Fruit fly (Drosophila melanogaster): Measurements from ENCODE around the gene Mks1.

Gene Mks1

DNA sequence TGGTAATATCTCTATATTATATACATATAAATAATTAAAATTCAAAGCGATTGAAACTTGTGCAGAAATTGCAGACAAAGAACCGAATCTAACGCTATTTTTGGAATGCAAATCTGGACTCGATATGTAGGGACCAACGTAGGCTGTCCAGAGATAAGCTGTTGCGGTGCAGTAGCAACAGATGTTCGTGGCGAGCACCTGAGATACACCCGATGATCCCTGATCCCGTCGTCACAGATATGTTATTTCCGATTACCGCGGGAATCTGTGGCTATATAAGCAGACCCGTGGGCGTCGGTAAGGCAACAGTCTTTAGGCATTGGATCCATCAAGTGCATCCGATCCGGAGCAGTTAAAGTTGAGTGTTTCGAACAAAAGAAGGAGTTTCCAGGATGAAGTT, 6.4 kb downstream of the Mks1 start, which contains the start of gene Lsp1alpha:
Lsp1alpha (plus strand) TSS at position 301 of the 400 bp plus-strand sequence.
- peak; percentile 85 for TF ChIP-seq svp (GFP tag)
- no peak for TF ChIP-seq Sox15 (GFP tag; optimal IDR thresholded peaks at IDR 0.05)
- no peak for TF ChIP-seq CG11902 (GFP tag; optimal IDR thresholded peaks at IDR 0.05)
- no peak for TF ChIP-seq vri (GFP tag; optimal IDR thresholded peaks at IDR 0.05)
- TF ChIP-seq CG6808 (GFP tag; optimal IDR thresholded peaks at IDR 0.05), result no peak

DNA sequence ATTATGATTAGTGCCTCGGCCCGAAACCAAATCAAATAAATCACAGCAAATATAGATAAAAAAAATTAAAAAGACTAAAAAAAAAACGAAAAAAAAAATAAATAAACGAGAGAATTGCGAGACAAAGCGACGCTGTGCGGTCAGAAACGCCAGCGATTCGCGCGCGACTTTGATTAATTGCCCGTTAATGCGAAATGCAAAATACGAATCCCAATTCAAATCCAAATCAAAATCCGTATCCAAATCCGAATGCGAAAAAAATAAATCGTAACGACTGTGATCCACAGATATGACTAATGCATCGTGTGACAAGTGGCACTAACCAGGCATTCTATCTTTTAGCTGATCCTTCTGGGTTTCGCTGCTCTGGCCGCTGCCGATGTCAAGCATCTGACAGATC, 8.9 kb downstream of the Mks1 start:
- no peak for TF ChIP-seq Hr38 (GFP tag; optimal IDR thresholded peaks at IDR 0.05)
- TF ChIP-seq pdm3 (GFP tag; optimal IDR thresholded peaks at IDR 0.05), result no peak
- TF ChIP-seq Hr4 (GFP tag; optimal IDR thresholded peaks at IDR 0.05), result no peak

DNA sequence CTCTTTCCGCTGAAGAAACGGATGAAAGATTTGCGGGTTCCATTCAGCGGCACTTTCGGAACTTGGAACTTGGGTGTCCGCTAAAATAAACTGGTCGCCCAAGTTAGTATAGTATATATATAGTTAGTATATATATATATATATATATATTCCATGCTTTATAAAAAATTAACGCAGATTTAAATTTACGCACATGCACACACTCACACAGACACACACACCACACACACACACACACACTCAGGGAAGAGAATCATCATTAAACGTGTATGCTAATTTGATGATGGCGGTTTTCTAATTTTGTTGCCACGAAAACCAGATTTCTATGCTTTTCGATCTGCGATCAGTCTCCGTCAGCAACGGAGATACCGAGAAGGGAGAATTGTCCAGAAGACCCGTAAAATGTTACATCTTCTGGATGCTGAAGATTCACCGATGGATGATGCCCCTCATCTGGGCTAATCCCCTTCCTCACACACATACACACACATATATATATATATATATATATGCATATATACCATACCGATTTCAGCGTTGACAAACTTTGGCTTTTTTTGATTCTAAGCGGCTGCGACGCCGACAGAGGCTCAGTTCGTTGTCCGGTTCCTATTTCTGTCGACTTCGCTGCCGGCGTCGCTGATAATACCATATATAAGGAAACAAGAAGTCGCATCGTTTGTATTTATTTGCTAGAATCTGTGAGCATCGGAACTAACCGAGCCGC, 9.9 kb downstream of the Mks1 start, which contains the start of gene Cpr11A:
Cpr11A (plus strand) TSS at position 677 of the 727 bp plus-strand sequence.
- TF ChIP-seq fkh (GFP tag; optimal IDR thresholded peaks at IDR 0.05) (no peak), pdm3 (GFP tag; optimal IDR thresholded peaks at IDR 0.05) (no peak), fd85E (GFP tag; optimal IDR thresholded peaks at IDR 0.05) (no peak), CG16779 (tag; optimal IDR thresholded peaks at IDR 0.05) (no peak), CG15336 (GFP tag; IDR thresholded peaks at IDR 0.05) (no peak), Eip78C (GFP tag) (no peak), CG10669 (GFP tag; optimal IDR thresholded peaks at IDR 0.05) (no peak), ss (GFP tag; optimal IDR thresholded peaks at IDR 0.05) (no peak), CG8319 (GFP tag; optimal IDR thresholded peaks at IDR 0.05) (no peak), topi (GFP tag; optimal IDR thresholded peaks at IDR 0.05) (no peak), svp (GFP tag) (no peak), Ets96B (tag; optimal IDR thresholded peaks at IDR 0.05) (no peak)

DNA sequence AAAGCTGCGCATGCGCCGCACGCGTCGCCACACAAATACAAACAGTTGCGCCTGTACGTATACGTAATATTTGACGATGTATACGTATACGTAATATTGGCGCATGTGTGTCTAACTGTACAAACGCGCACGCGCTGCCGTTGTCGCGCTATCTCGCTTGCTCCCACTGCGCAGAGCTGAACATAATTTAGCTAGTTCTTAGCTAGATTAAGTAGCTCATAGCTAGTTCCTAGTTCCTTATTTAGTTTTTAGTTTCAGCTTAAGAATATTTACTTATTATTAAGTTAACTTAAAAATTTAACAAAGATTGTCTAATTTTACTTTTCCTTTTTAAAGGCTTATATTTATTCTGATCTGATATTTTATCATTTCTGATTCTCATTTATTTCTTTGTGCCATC, 16.1 kb downstream of the Mks1 start:
- no peak for TF ChIP-seq Hr4 (GFP tag; optimal IDR thresholded peaks at IDR 0.05)
- TF ChIP-seq Gug (GFP tag; IDR thresholded peaks at IDR 0.05), result no peak
- no peak for TF ChIP-seq Eip75B (GFP tag; optimal IDR thresholded peaks at IDR 0.05)
- no peak for TF ChIP-seq achi (GFP tag; optimal IDR thresholded peaks at IDR 0.05)
- TF ChIP-seq CG3032 (tag; optimal IDR thresholded peaks at IDR 0.05), result no peak
- no peak for TF ChIP-seq dsx (GFP tag; optimal IDR thresholded peaks at IDR 0.05; ENCODE audit: poor library complexity, severe bottlenecking)
- no peak for TF ChIP-seq CG11762 (GFP tag; optimal IDR thresholded peaks at IDR 0.05; ENCODE audit: insufficient read depth)
- no peak for TF ChIP-seq CG10669 (GFP tag; optimal IDR thresholded peaks at IDR 0.05)
- no peak for TF ChIP-seq CG7368 (GFP tag; optimal IDR thresholded peaks at IDR 0.05)
- 0 out of 2 replicates have a peak, but pooled peaks have one; percentile 26 for TF ChIP-seq CG15336 (GFP tag; IDR thresholded peaks at IDR 0.05)
- peak; percentile 74 for TF ChIP-seq fkh (GFP tag; optimal IDR thresholded peaks at IDR 0.05)

DNA sequence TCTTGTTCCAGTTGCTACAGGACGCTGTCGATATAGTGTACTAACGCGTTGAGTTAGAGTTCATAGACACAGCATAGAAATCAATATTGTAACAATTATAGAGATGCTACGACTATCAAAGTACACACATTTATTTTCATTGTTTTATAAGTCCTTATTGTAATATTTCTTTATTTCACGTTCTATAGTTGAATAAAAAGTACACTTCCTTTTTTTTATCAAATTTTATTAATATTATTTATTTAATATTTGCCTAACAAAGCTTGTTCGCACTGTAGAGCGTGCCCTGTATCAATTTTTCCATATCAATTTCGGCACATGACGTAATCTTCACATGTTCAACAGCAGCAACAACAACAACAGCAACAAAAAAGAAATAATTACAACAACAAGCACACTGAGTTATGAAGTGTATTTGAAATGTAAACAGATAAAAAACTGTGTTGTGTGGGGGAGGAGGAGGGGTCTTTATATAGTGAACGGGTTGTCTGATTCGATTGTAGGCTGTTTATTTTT, 22.4 kb downstream of the Mks1 start:
- TF ChIP-seq Ets96B (tag; optimal IDR thresholded peaks at IDR 0.05), result no peak
- peak; percentile 19 for TF ChIP-seq lz (GFP tag; optimal IDR thresholded peaks at IDR 0.05)
- TF ChIP-seq CG31627 (GFP tag; optimal IDR thresholded peaks at IDR 0.05), result no peak
- peak; percentile 30 for TF ChIP-seq acj6 (GFP tag; optimal IDR thresholded peaks at IDR 0.05)
- TF ChIP-seq CG4318 (GFP tag; optimal IDR thresholded peaks at IDR 0.05), result peak; percentile 12
- no peak for TF ChIP-seq Eip93F (GFP tag; optimal IDR thresholded peaks at IDR 0.05)
- TF ChIP-seq CG6854 (GFP tag; optimal IDR thresholded peaks at IDR 0.05), result no peak
- no peak for TF ChIP-seq CG10669 (GFP tag; optimal IDR thresholded peaks at IDR 0.05)
- TF ChIP-seq CG8319 (GFP tag; optimal IDR thresholded peaks at IDR 0.05), result no peak
- TF ChIP-seq net (GFP tag; optimal IDR thresholded peaks at IDR 0.05), result no peak
- no peak for TF ChIP-seq Lpt (GFP tag; optimal IDR thresholded peaks at IDR 0.05)
- no peak for TF ChIP-seq Eip75B (GFP tag; optimal IDR thresholded peaks at IDR 0.05)
- peak; percentile 70 for TF ChIP-seq CG15336 (GFP tag; IDR thresholded peaks at IDR 0.05)
- no peak for TF ChIP-seq fd85E (GFP tag; optimal IDR thresholded peaks at IDR 0.05)
- peak; percentile 69 for TF ChIP-seq Eip78C (GFP tag)
- TF ChIP-seq Hr39 (GFP tag; optimal IDR thresholded peaks at IDR 0.05), result peak; percentile 26
- TF ChIP-seq ss (GFP tag; optimal IDR thresholded peaks at IDR 0.05), result no peak
- peak; percentile 6 for TF ChIP-seq Hr4 (GFP tag; optimal IDR thresholded peaks at IDR 0.05)
- no peak for TF ChIP-seq dsx (GFP tag; optimal IDR thresholded peaks at IDR 0.05; ENCODE audit: poor library complexity, severe bottlenecking)
- TF ChIP-seq CG11902 (GFP tag; optimal IDR thresholded peaks at IDR 0.05), result no peak
- no peak for TF ChIP-seq CG7368 (GFP tag; optimal IDR thresholded peaks at IDR 0.05)
- TF ChIP-seq CG9139 (GFP tag; optimal IDR thresholded peaks at IDR 0.05), result no peak
- TF ChIP-seq CG11762 (GFP tag; optimal IDR thresholded peaks at IDR 0.05; ENCODE audit: insufficient read depth), result no peak
- no peak for TF ChIP-seq Sox14 (GFP tag; optimal IDR thresholded peaks at IDR 0.05)
- TF ChIP-seq Met (GFP tag; optimal IDR thresholded peaks at IDR 0.05), result peak; percentile 39
- TF ChIP-seq CG11294 (GFP tag; IDR thresholded peaks at IDR 0.05), result peak; percentile 41; the same call in 1 of the 2 replicates
- TF ChIP-seq achi (GFP tag; optimal IDR thresholded peaks at IDR 0.05), result peak; percentile 45
- peak; percentile 28 for TF ChIP-seq CG10631 (GFP tag; optimal IDR thresholded peaks at IDR 0.05)
- TF ChIP-seq CG6792 (GFP tag; optimal IDR thresholded peaks at IDR 0.05), result peak; percentile 6
